Worm (Caenorhabditis elegans) whole organism, L3 larva: ENCODE measurements around the gene F31D4.8.

ENCODE experiments used
- ZK546.5 ChIP-seq: sonication (generic microtip); optimal IDR thresholded peaks from 2 replicates; lab custom pipeline; 2017; ENCODE audit warnings: missing biosample characterization, missing genetic modification characterization
- aly-2 ChIP-seq: fragments of 150-350 bp; optimal IDR thresholded peaks from 2 replicates; lab custom pipeline; 2014; ENCODE audit warnings: missing biosample characterization, missing genetic modification characterization
- ama-1 ChIP-seq: fragments of 150-350 bp; optimal IDR thresholded peaks from 2 replicates; lab custom pipeline; 2018
- ceh-82 ChIP-seq: fragments of 150-350 bp; optimal IDR thresholded peaks from 2 replicates; lab custom pipeline; 2014; ENCODE audit warnings: missing biosample characterization, missing genetic modification characterization
- ceh-9 ChIP-seq: sonication (generic microtip); optimal IDR thresholded peaks from 2 replicates; lab custom pipeline; 2018; ENCODE audit warnings: missing biosample characterization, missing genetic modification characterization
- egl-27 ChIP-seq: sonication (generic microtip); optimal IDR thresholded peaks from 4 replicates; lab custom pipeline; 2017; ENCODE audit warnings: missing biosample characterization, missing genetic modification reagents, missing genetic modification characterization
- egl-5 ChIP-seq: fragments of 150-350 bp; optimal IDR thresholded peaks from 2 replicates; lab custom pipeline; 2017; ENCODE audit warnings: missing biosample characterization, missing genetic modification reagents, missing genetic modification characterization, inconsistent platforms
- elt-3 ChIP-seq, 3 experiments: fragments of 150-350 bp in 1 of 3; sonication (generic microtip) in 2 of 3; optimal IDR thresholded peaks; 2 replicates in 2 of 3; 4 replicates in 1 of 3; lab custom pipeline; 2014 to 2017; ENCODE audit warnings: missing biosample characterization in 3 of 3, missing genetic modification characterization in 3 of 3
- eor-1 ChIP-seq, 2 experiments: fragments of 150-350 bp; optimal IDR thresholded peaks; 2 replicates each; lab custom pipeline; 2014 to 2018; ENCODE audit warnings: missing biosample characterization in 2 of 2, missing genetic modification characterization in 2 of 2
- fkh-10 ChIP-seq: sonication (generic microtip); optimal IDR thresholded peaks from 2 replicates; lab custom pipeline; 2017; ENCODE audit warnings: missing biosample characterization, missing genetic modification reagents, missing genetic modification characterization
- fkh-2 ChIP-seq: fragments of 150-350 bp; optimal IDR thresholded peaks from 2 replicates; lab custom pipeline; 2014; ENCODE audit warnings: missing biosample characterization, missing genetic modification reagents, missing genetic modification characterization
- fos-1 ChIP-seq: fragments of 150-350 bp; optimal IDR thresholded peaks from 2 replicates; lab custom pipeline; 2014; ENCODE audit warnings: missing biosample characterization, missing genetic modification characterization
- hmg-11 ChIP-seq: sonication (generic microtip); optimal IDR thresholded peaks from 2 replicates; lab custom pipeline; 2016; ENCODE audit warnings: missing genetic modification characterization, missing compliant biosample characterization
- jun-1 ChIP-seq: fragments of 150-350 bp; optimal IDR thresholded peaks from 2 replicates; lab custom pipeline; 2014; ENCODE audit warnings: missing biosample characterization, missing genetic modification reagents, missing genetic modification characterization
- lin-15B ChIP-seq: fragments of 150-350 bp; optimal IDR thresholded peaks from 2 replicates; lab custom pipeline; 2014; ENCODE audit warnings: missing biosample characterization, missing genetic modification characterization
- lin-39 ChIP-seq: fragments of 150-350 bp; optimal IDR thresholded peaks from 2 replicates; lab custom pipeline; 2018; ENCODE audit warnings: missing biosample characterization, missing genetic modification reagents, missing genetic modification characterization
- lsy-12 ChIP-seq: sonication (generic microtip); optimal IDR thresholded peaks from 2 replicates; lab custom pipeline; 2016; ENCODE audit warnings: mild to moderate bottlenecking, missing genetic modification characterization, missing compliant biosample characterization
- mdl-1 ChIP-seq: fragments of 150-350 bp; optimal IDR thresholded peaks from 2 replicates; lab custom pipeline; 2014; ENCODE audit warnings: missing biosample characterization, missing genetic modification characterization
- mml-1 ChIP-seq: fragments of 150-350 bp; sonication (generic microtip); optimal IDR thresholded peaks from 3 replicates; lab custom pipeline; 2014; ENCODE audit warnings: missing biosample characterization, missing genetic modification characterization
- nfya-1 ChIP-seq: sonication (generic microtip); optimal IDR thresholded peaks from 2 replicates; lab custom pipeline; 2017; ENCODE audit warnings: missing genetic modification characterization, mild to moderate bottlenecking, missing compliant biosample characterization, antibody characterized with exemption, moderate library complexity; ENCODE audit not compliant: insufficient read depth
- nhr-12 ChIP-seq: fragments of 150-350 bp; optimal IDR thresholded peaks from 2 replicates; lab custom pipeline; 2014; ENCODE audit warnings: missing biosample characterization, missing genetic modification characterization
- nhr-23 ChIP-seq: fragments of 150-350 bp; optimal IDR thresholded peaks from 2 replicates; lab custom pipeline; 2014; ENCODE audit warnings: missing biosample characterization, missing genetic modification reagents, missing genetic modification characterization
- nhr-237 ChIP-seq: fragments of 150-350 bp; optimal IDR thresholded peaks from 2 replicates; lab custom pipeline; 2014; ENCODE audit warnings: missing biosample characterization, missing genetic modification characterization
- nhr-25 ChIP-seq: sonication (generic microtip); optimal IDR thresholded peaks from 2 replicates; lab custom pipeline; 2017; ENCODE audit warnings: missing biosample characterization, missing genetic modification characterization
- nhr-28 ChIP-seq: fragments of 150-350 bp; optimal IDR thresholded peaks from 2 replicates; lab custom pipeline; 2014; ENCODE audit warnings: missing biosample characterization, missing genetic modification characterization
- nhr-43 ChIP-seq: sonication (generic microtip); optimal IDR thresholded peaks from 2 replicates; lab custom pipeline; 2016; ENCODE audit warnings: mild to moderate bottlenecking, missing genetic modification characterization, missing compliant biosample characterization; ENCODE audit not compliant: poor library complexity, severe bottlenecking
- nhr-67 ChIP-seq: fragments of 150-350 bp; optimal IDR thresholded peaks from 2 replicates; lab custom pipeline; 2014; ENCODE audit warnings: missing biosample characterization, missing genetic modification characterization
- nhr-76 ChIP-seq: fragments of 150-350 bp; sonication (generic microtip); optimal IDR thresholded peaks from 5 replicates; lab custom pipeline; 2014; ENCODE audit warnings: missing biosample characterization, missing genetic modification characterization
- pha-4 ChIP-seq: fragments of 150-350 bp; optimal IDR thresholded peaks from 2 replicates; lab custom pipeline; 2014; ENCODE audit warnings: missing biosample characterization, missing genetic modification reagents, missing genetic modification characterization
- pqm-1 ChIP-seq: fragments of 150-350 bp; optimal IDR thresholded peaks from 2 replicates; lab custom pipeline; 2017; ENCODE audit warnings: missing biosample characterization, missing genetic modification characterization, inconsistent platforms
- skn-1 ChIP-seq: fragments of 150-350 bp; optimal IDR thresholded peaks from 2 replicates; lab custom pipeline; 2014; ENCODE audit warnings: missing biosample characterization, missing genetic modification characterization
- tbx-2 ChIP-seq: sonication (generic microtip); optimal IDR thresholded peaks from 2 replicates; lab custom pipeline; 2016; ENCODE audit warnings: mild to moderate bottlenecking, missing genetic modification characterization, missing compliant biosample characterization
- unc-39 ChIP-seq: sonication (generic microtip); optimal IDR thresholded peaks from 4 replicates; lab custom pipeline; 2017; ENCODE audit warnings: missing biosample characterization, missing genetic modification characterization
- ztf-11 ChIP-seq: fragments of 150-350 bp; optimal IDR thresholded peaks from 2 replicates; lab custom pipeline; 2014; ENCODE audit warnings: missing biosample characterization, missing genetic modification characterization
- ztf-4 ChIP-seq: fragments of 150-350 bp; optimal IDR thresholded peaks from 2 replicates; lab custom pipeline; 2014; ENCODE audit warnings: missing biosample characterization, missing genetic modification characterization

Gene F31D4.8

ce11 chrV:20879069-20879667 is 10.9 kb upstream of the F31D4.8 start, which contains the start of gene unc-80 (continued):
- TF ChIP-seq jun-1: no peak
- TF ChIP-seq ztf-4 (tag; lab: Kevin White, UChicago): no peak
- TF ChIP-seq nhr-43 (tag; lab: Kevin White, UChicago): no peak
- no peak for TF ChIP-seq mml-1 (tag; lab: Kevin White, UChicago)
- no peak for TF ChIP-seq nhr-67 (tag; lab: Kevin White, UChicago)
- TF ChIP-seq fkh-10: peak; percentile 4

- TF ChIP-seq fkh-10: no peak
- TF ChIP-seq nhr-76 (tag; lab: Kevin White, UChicago): no peak
- no peak for TF ChIP-seq lin-39 (tag; lab: Kevin White, UChicago)
- no peak for TF ChIP-seq pha-4
- TF ChIP-seq lin-15B (tag; lab: Kevin White, UChicago): no peak
Observed at ce11 chrV:20875324-20875723, 7.1 kb upstream of the F31D4.8 start.

ce11 chrV:20873144-20873543 is 4.9 kb upstream of the F31D4.8 start:
- TF ChIP-seq pqm-1 (tag; lab: Kevin White, UChicago) (no peak), lin-15B (tag; lab: Kevin White, UChicago) (no peak), ama-1 (lab: Kevin White, UChicago) (no peak), fkh-10 (peak; percentile 81), nhr-28 (tag; lab: Kevin White, UChicago) (no peak), fos-1 (tag; lab: Kevin White, UChicago) (no peak), aly-2 (tag; lab: Kevin White, UChicago) (no peak), tbx-2 (no peak), ceh-9 (tag; lab: Kevin White, UChicago) (no peak), egl-27 (no peak), mdl-1 (tag; lab: Kevin White, UChicago) (no peak), fkh-2 (tag; lab: Kevin White, UChicago) (no peak), ZK546.5 (tag; lab: Kevin White, UChicago) (no peak), hmg-11 (tag; lab: Kevin White, UChicago) (peak; percentile 45), elt-3 (tag; optimal IDR thresholded peaks at IDR 0.05; lab: Kevin White, UChicago) (no peak), nfya-1 (tag; lab: Kevin White, UChicago) (peak; percentile 20), nhr-43 (tag; lab: Kevin White, UChicago) (no peak), mml-1 (tag; lab: Kevin White, UChicago) (no peak), nhr-12 (no peak), ztf-11 (tag; lab: Kevin White, UChicago) (no peak), nhr-76 (tag; lab: Kevin White, UChicago) (no peak), nhr-23 (no peak), ceh-82 (tag; lab: Kevin White, UChicago) (no peak), skn-1 (tag; lab: Kevin White, UChicago) (no peak)

- TF ChIP-seq mdl-1 (tag; lab: Kevin White, UChicago) (no peak), nhr-25 (tag; lab: Kevin White, UChicago) (no peak), egl-5 (tag; lab: Kevin White, UChicago) (no peak), ZK546.5 (tag; lab: Kevin White, UChicago) (no peak), tbx-2 (no peak)
- TF ChIP-seq, all 47 proteins: peak for 0
Observed at ce11 chrV:20871194-20871593, 3.0 kb upstream of the F31D4.8 start.

ce11 chrV:20870633-20871032 is 2.4 kb upstream of the F31D4.8 start:
- no peak for TF ChIP-seq ceh-82 (tag; lab: Kevin White, UChicago)
- TF ChIP-seq unc-39: no peak
- no peak for TF ChIP-seq egl-27
- no peak for TF ChIP-seq egl-5 (tag; lab: Kevin White, UChicago)
- no peak for TF ChIP-seq nhr-237 (tag; lab: Kevin White, UChicago)
- no peak for TF ChIP-seq fkh-2 (tag; lab: Kevin White, UChicago)
- no peak for TF ChIP-seq nfya-1 (tag; lab: Kevin White, UChicago)
- no peak for TF ChIP-seq lsy-12 (tag; lab: Kevin White, UChicago)
- no peak for TF ChIP-seq eor-1 (tag; optimal IDR thresholded peaks at IDR 0.05; lab: Kevin White, UChicago)
- TF ChIP-seq mdl-1 (tag; lab: Kevin White, UChicago): no peak
- no peak for TF ChIP-seq nhr-28 (tag; lab: Kevin White, UChicago)
